Worm (Caenorhabditis elegans) whole organism, L4 larva: ENCODE measurements around the gene C55A6.10.

Source experiments
- F49E8.2 ChIP-seq: sonication (generic microtip); optimal IDR thresholded peaks from 2 replicates; lab custom pipeline; 2016; ENCODE audit warnings: missing compliant biosample characterization, mild to moderate bottlenecking, missing genetic modification characterization, borderline replicate concordance
- R02D3.7 ChIP-seq: fragments of 150-350 bp; sonication (generic microtip); optimal IDR thresholded peaks from 3 replicates; lab custom pipeline; 2014; ENCODE audit warnings: missing biosample characterization, missing genetic modification characterization
- hlh-30 ChIP-seq: sonication (generic microtip); optimal IDR thresholded peaks from 2 replicates; lab custom pipeline; 2017; ENCODE audit warnings: antibody characterized with exemption, mild to moderate bottlenecking, missing genetic modification characterization, missing compliant biosample characterization; ENCODE audit not compliant: insufficient read depth
- nhr-10 ChIP-seq: fragments of 150-350 bp; optimal IDR thresholded peaks from 2 replicates; lab custom pipeline; 2014; ENCODE audit warnings: missing biosample characterization, missing genetic modification characterization

- TF ChIP-seq nhr-10 (no peak), hlh-30 (tag; lab: Kevin White, UChicago) (no peak), R02D3.7 (no peak), F49E8.2 (tag; lab: Kevin White, UChicago) (no peak)
These were observed 16.9 kb upstream of the C55A6.10 start for ce11 chrV:11488288-11488687.
